Worm (Caenorhabditis elegans): ENCODE measurements around the gene str-206.

Gene str-206

ce11 chrV:6232886-6233285, 15.0 kb downstream of the str-206 start:
- TF ChIP-seq hlh-26 (GFP tag; conservative IDR thresholded peaks at IDR 0.05) (no peak), snpc-4 (GFP tag; optimal IDR thresholded peaks at IDR 0.05) (no peak), snpc-4 (tag; optimal IDR thresholded peaks at IDR 0.05) (no peak), F55B11.4 (tag; optimal IDR thresholded peaks at IDR 0.05; ENCODE audit: borderline replicate concordance, insufficient read depth) (no peak), D2030.7 (GFP tag; IDR thresholded peaks at IDR 0.05) (no peak), zfh-2 (GFP tag; conservative IDR thresholded peaks at IDR 0.05) (no peak), ekl-4 (GFP tag; IDR thresholded peaks at IDR 0.05) (no peak), Y79H2A.3 (GFP tag; conservative IDR thresholded peaks at IDR 0.05) (no peak), hmg-20 (GFP tag; IDR thresholded peaks at IDR 0.05) (no peak)

ce11 chrV:6233952-6234351, 16.0 kb downstream of the str-206 start:
- TF ChIP-seq bed-1 (GFP tag; IDR thresholded peaks at IDR 0.05) = no peak
- TF ChIP-seq sea-2 (GFP tag; IDR thresholded peaks at IDR 0.05) = no peak
- no peak for TF ChIP-seq ceh-91 (GFP tag; IDR thresholded peaks at IDR 0.05)
- no peak for TF ChIP-seq aptf-2 (GFP tag; conservative IDR thresholded peaks at IDR 0.05)
- no peak for TF ChIP-seq lin-35 (GFP tag; optimal IDR thresholded peaks at IDR 0.05)
- TF ChIP-seq ceh-58 (GFP tag; IDR thresholded peaks at IDR 0.05) = no peak

- no peak for TF ChIP-seq lsy-27 (tag; optimal IDR thresholded peaks at IDR 0.05; ENCODE audit: borderline replicate concordance, insufficient read depth)
- TF ChIP-seq ztf-18 (tag; optimal IDR thresholded peaks at IDR 0.05) = no peak
- TF ChIP-seq unc-130 (GFP tag; optimal IDR thresholded peaks at IDR 0.05) = no peak
- TF ChIP-seq snpc-1.1 (tag; optimal IDR thresholded peaks at IDR 0.05; ENCODE audit: insufficient read depth) = no peak
- no peak for TF ChIP-seq F22D6.2 (tag; optimal IDR thresholded peaks at IDR 0.05)
- TF ChIP-seq lin-26 (GFP tag; IDR thresholded peaks at IDR 0.05) = no peak
- TF ChIP-seq B0261.1 (tag; optimal IDR thresholded peaks at IDR 0.05) = no peak
- no peak for TF ChIP-seq lag-1 (GFP tag; IDR thresholded peaks at IDR 0.05)
- no peak for TF ChIP-seq cebp-2 (GFP tag; IDR thresholded peaks at IDR 0.05)
- TF ChIP-seq egl-18 (GFP tag; IDR thresholded peaks at IDR 0.05) = no peak
- no peak for TF ChIP-seq unc-62 (GFP tag; optimal IDR thresholded peaks at IDR 0.05)
- no peak for TF ChIP-seq nhr-27 (tag; optimal IDR thresholded peaks at IDR 0.05)
Observed at ce11 chrV:6234876-6235275, 16.9 kb downstream of the str-206 start, which contains the start of gene K08B12.3. Gene K08B12.3, plus strand, starts transcription at chrV:6235176.

DNA sequence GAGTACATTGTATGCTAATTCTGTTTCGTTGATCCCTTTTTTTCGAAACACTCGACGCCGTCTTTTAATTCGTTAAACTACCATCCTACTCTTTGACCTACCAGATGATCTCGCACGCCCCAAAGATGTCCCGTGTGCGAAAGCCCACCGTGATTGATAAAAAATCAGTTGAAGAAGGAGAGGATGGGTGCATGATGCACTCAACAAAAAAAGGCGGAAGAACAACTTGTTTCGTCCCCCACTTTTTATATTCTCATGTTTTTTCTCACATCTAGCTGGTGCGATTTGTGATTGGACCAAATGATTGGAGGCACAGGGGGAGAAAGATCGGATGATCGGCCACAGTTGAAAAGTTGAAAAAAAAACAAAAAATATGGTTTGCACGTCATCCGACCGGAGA, 20.4 kb downstream of the str-206 start:
- TF ChIP-seq chd-7 (tag; optimal IDR thresholded peaks at IDR 0.05) (peak; percentile 15), ztf-26 (tag; optimal IDR thresholded peaks at IDR 0.05) (peak; percentile 60), zim-3 (tag; optimal IDR thresholded peaks at IDR 0.05) (no peak), lin-26 (GFP tag; IDR thresholded peaks at IDR 0.05) (peak; percentile 69; the same call in 1 of the 2 replicates), fkh-3 (tag; optimal IDR thresholded peaks at IDR 0.05) (no peak), ama-1 (optimal IDR thresholded peaks at IDR 0.05) (no peak), ama-1 (GFP tag; optimal IDR thresholded peaks at IDR 0.05) (no peak), die-1 (tag; optimal IDR thresholded peaks at IDR 0.05) (peak; percentile 23), Y67H2A.10 (GFP tag; conservative IDR thresholded peaks at IDR 0.05) (no peak), snpc-4 (GFP tag; optimal IDR thresholded peaks at IDR 0.05) (no peak), snpc-4 (tag; optimal IDR thresholded peaks at IDR 0.05) (no peak), nhr-179 (tag; optimal IDR thresholded peaks at IDR 0.05) (no peak), F23B12.7 (tag; optimal IDR thresholded peaks at IDR 0.05; ENCODE audit: insufficient read depth) (no peak), mcd-1 (GFP tag; IDR thresholded peaks at IDR 0.05) (no peak), B0019.2 (GFP tag; conservative IDR thresholded peaks at IDR 0.05) (no peak), dpff-1 (tag; optimal IDR thresholded peaks at IDR 0.05) (no peak), F33H1.4 (GFP tag; IDR thresholded peaks at IDR 0.05) (no peak), dpl-1 (GFP tag; optimal IDR thresholded peaks at IDR 0.05) (no peak), pha-4 (tag; optimal IDR thresholded peaks at IDR 0.05) (no peak), somi-1 (GFP tag; optimal IDR thresholded peaks at IDR 0.05) (peak; percentile 88), D2030.7 (GFP tag; IDR thresholded peaks at IDR 0.05) (no peak), madf-8 (GFP tag; conservative IDR thresholded peaks at IDR 0.05) (no peak), ets-4 (GFP tag; optimal IDR thresholded peaks at IDR 0.05) (no peak)

All from whole organism, young adult.